Worm (Caenorhabditis elegans): ENCODE measurements around the gene zig-11.

DNA sequence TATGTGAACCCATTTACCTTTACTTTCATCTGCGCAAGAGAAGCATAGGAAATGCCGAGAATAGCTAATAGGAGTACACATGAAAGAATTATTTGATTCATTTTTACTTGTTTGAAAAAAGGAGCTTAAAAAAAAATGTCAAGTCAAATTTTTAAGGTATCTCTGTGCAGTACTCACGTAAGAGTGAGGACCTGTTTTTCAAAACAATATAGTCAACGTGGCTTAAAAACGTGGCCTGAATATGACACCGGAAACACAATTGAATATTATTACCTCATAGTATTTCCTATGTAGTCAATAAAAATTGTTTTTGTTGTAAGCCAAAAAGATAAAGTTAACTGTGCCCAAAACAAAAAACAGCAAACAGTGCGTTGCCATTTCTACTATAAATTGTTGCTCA is 27.4 kb upstream of the zig-11 start, which contains the start of gene Y32G9A.12:
- TF ChIP-seq ces-1 (GFP tag; optimal IDR thresholded peaks at IDR 0.05), result no peak
- no peak for TF ChIP-seq snpc-4 (tag; optimal IDR thresholded peaks at IDR 0.05)
- TF ChIP-seq flh-1 (GFP tag; optimal IDR thresholded peaks at IDR 0.05), result no peak
- TF ChIP-seq mep-1 (tag; optimal IDR thresholded peaks at IDR 0.05), result no peak
- TF ChIP-seq mab-5 (tag; optimal IDR thresholded peaks at IDR 0.05), result no peak
- no peak for TF ChIP-seq nhr-237 (tag; optimal IDR thresholded peaks at IDR 0.05)
- no peak for TF ChIP-seq ceh-43 (GFP tag; optimal IDR thresholded peaks at IDR 0.05)

Data from whole organism, mixed stage, embryonic.